Worm (Caenorhabditis elegans) whole organism, mixed stage, embryonic: ENCODE measurements around the gene wbp-2.

ENCODE experiments used
- M03D4.4 ChIP-seq: sonication (generic microtip); optimal IDR thresholded peaks from 2 replicates; lab custom pipeline; 2017; ENCODE audit warnings: mild to moderate bottlenecking, missing genetic modification characterization, missing compliant biosample characterization
- bed-3 ChIP-seq: fragments of 200-800 bp; sonication (Bioruptor generic); optimal IDR thresholded peaks from 3 replicates; lab custom pipeline; 2018; ENCODE audit warnings: mild to moderate bottlenecking, missing genetic modification characterization, moderate library complexity, missing compliant biosample characterization
- blmp-1 ChIP-seq: fragments of 150-350 bp; optimal IDR thresholded peaks from 2 replicates; lab custom pipeline; 2014; ENCODE audit warnings: missing biosample characterization, missing genetic modification characterization
- ceh-39 ChIP-seq: fragments of 150-350 bp; optimal IDR thresholded peaks from 2 replicates; lab custom pipeline; 2014; ENCODE audit warnings: missing biosample characterization, missing genetic modification characterization
- ceh-43 ChIP-seq: fragments of 200-800 bp; sonication (Bioruptor generic); optimal IDR thresholded peaks from 2 replicates; lab custom pipeline; 2018; ENCODE audit warnings: mild to moderate bottlenecking, missing genetic modification characterization, moderate library complexity, missing compliant biosample characterization
- ceh-83 ChIP-seq: fragments of 200-800 bp; sonication (Bioruptor generic); optimal IDR thresholded peaks from 2 replicates; lab custom pipeline; 2018; ENCODE audit warnings: mild to moderate bottlenecking, missing genetic modification characterization, missing compliant biosample characterization
- ces-1 ChIP-seq: fragments of 150-350 bp; optimal IDR thresholded peaks from 2 replicates; lab custom pipeline; 2014; ENCODE audit warnings: missing biosample characterization, missing genetic modification reagents, missing genetic modification characterization
- cnd-1 ChIP-seq: fragments of 200-800 bp; sonication (Bioruptor generic); optimal IDR thresholded peaks from 2 replicates; lab custom pipeline; 2018; ENCODE audit warnings: mild to moderate bottlenecking, missing genetic modification characterization, missing compliant biosample characterization
- elt-1 ChIP-seq: sonication (generic microtip); optimal IDR thresholded peaks from 2 replicates; lab custom pipeline; 2017; ENCODE audit warnings: missing genetic modification characterization, mild to moderate bottlenecking, missing compliant biosample characterization, antibody characterized with exemption, moderate library complexity, borderline replicate concordance; ENCODE audit not compliant: insufficient read depth
- elt-3 ChIP-seq: fragments of 150-350 bp; optimal IDR thresholded peaks from 2 replicates; lab custom pipeline; 2014; ENCODE audit warnings: missing biosample characterization, missing genetic modification characterization
- flh-1 ChIP-seq: fragments of 200-800 bp; sonication (Bioruptor generic); optimal IDR thresholded peaks from 2 replicates; lab custom pipeline; 2018; ENCODE audit warnings: mild to moderate bottlenecking, missing genetic modification characterization, moderate library complexity, missing compliant biosample characterization
- ham-2 ChIP-seq: fragments of 200-800 bp; sonication (Bioruptor generic); optimal IDR thresholded peaks from 2 replicates; lab custom pipeline; 2018; ENCODE audit warnings: mild to moderate bottlenecking, missing genetic modification characterization, missing compliant biosample characterization
- hlh-1 ChIP-seq: fragments of 150-350 bp; optimal IDR thresholded peaks from 2 replicates; lab custom pipeline; 2014; ENCODE audit warnings: missing biosample characterization, missing genetic modification reagents, missing genetic modification characterization
- lin-13 ChIP-seq: fragments of 150-350 bp; optimal IDR thresholded peaks from 2 replicates; lab custom pipeline; 2014; ENCODE audit warnings: missing biosample characterization, missing genetic modification characterization
- lin-32 ChIP-seq: fragments of 200-800 bp; sonication (Bioruptor generic); optimal IDR thresholded peaks from 2 replicates; lab custom pipeline; 2018; ENCODE audit warnings: mild to moderate bottlenecking, missing genetic modification characterization, missing compliant biosample characterization
- mab-5 ChIP-seq: fragments of 150-350 bp; optimal IDR thresholded peaks from 2 replicates; lab custom pipeline; 2014; ENCODE audit warnings: missing biosample characterization, missing genetic modification characterization
- mep-1 ChIP-seq: fragments of 150-350 bp; optimal IDR thresholded peaks from 2 replicates; lab custom pipeline; 2017; ENCODE audit warnings: missing biosample characterization, missing genetic modification reagents, missing genetic modification characterization, inconsistent platforms
- mls-2 ChIP-seq: sonication (generic microtip); optimal IDR thresholded peaks from 2 replicates; lab custom pipeline; 2016; ENCODE audit warnings: mild to moderate bottlenecking, missing genetic modification characterization, moderate library complexity, missing compliant biosample characterization
- nhr-12 ChIP-seq: fragments of 150-350 bp; optimal IDR thresholded peaks from 2 replicates; lab custom pipeline; 2014; ENCODE audit warnings: missing biosample characterization, missing genetic modification characterization
- nhr-2 ChIP-seq: fragments of 150-350 bp; optimal IDR thresholded peaks from 2 replicates; lab custom pipeline; 2014; ENCODE audit warnings: missing biosample characterization, missing genetic modification characterization
- nhr-237 ChIP-seq: fragments of 150-350 bp; optimal IDR thresholded peaks from 2 replicates; lab custom pipeline; 2014; ENCODE audit warnings: missing biosample characterization, missing genetic modification characterization
- nhr-28 ChIP-seq: fragments of 150-350 bp; optimal IDR thresholded peaks from 2 replicates; lab custom pipeline; 2014; ENCODE audit warnings: missing biosample characterization, missing genetic modification characterization
- nhr-76 ChIP-seq: sonication (generic microtip); optimal IDR thresholded peaks from 2 replicates; lab custom pipeline; 2017; ENCODE audit warnings: missing biosample characterization, missing genetic modification characterization
- pha-4 ChIP-seq: fragments of 150-350 bp; optimal IDR thresholded peaks from 2 replicates; lab custom pipeline; 2018; ENCODE audit warnings: missing biosample characterization, missing genetic modification reagents, missing genetic modification characterization
- sem-2 ChIP-seq: fragments of 200-800 bp; sonication (Bioruptor generic); optimal IDR thresholded peaks from 2 replicates; lab custom pipeline; 2018; ENCODE audit warnings: mild to moderate bottlenecking, missing genetic modification characterization, missing compliant biosample characterization
- snpc-4 ChIP-seq: fragments of 150-350 bp; optimal IDR thresholded peaks from 2 replicates; lab custom pipeline; 2014; ENCODE audit warnings: missing biosample characterization, missing genetic modification characterization
- sptf-1 ChIP-seq: sonication (generic microtip); optimal IDR thresholded peaks from 2 replicates; lab custom pipeline; 2017; ENCODE audit warnings: mild to moderate bottlenecking, missing genetic modification characterization, moderate library complexity, missing compliant biosample characterization
- tbx-8 ChIP-seq: fragments of 200-800 bp; sonication (Bioruptor generic); optimal IDR thresholded peaks from 2 replicates; lab custom pipeline; 2018; ENCODE audit warnings: mild to moderate bottlenecking, missing genetic modification characterization, moderate library complexity, missing compliant biosample characterization
- unc-120 ChIP-seq: sonication (generic microtip); optimal IDR thresholded peaks from 2 replicates; lab custom pipeline; 2017; ENCODE audit warnings: missing genetic modification characterization, missing compliant biosample characterization; ENCODE audit not compliant: poor library complexity, severe bottlenecking
- unc-39 ChIP-seq: fragments of 150-350 bp; optimal IDR thresholded peaks from 2 replicates; lab custom pipeline; 2014; ENCODE audit warnings: missing biosample characterization, missing genetic modification characterization
- unc-62 ChIP-seq: fragments of 150-350 bp; optimal IDR thresholded peaks from 2 replicates; lab custom pipeline; 2014; ENCODE audit warnings: missing biosample characterization, missing genetic modification reagents, missing genetic modification characterization
- ztf-11 ChIP-seq: fragments of 150-350 bp; optimal IDR thresholded peaks from 2 replicates; lab custom pipeline; 2014; ENCODE audit warnings: missing biosample characterization, missing genetic modification characterization

wbp-2 gene

ce11 chrII:9299679-9300078 is 29.9 kb upstream of the wbp-2 start:
- TF ChIP-seq unc-120 (tag; lab: Kevin White, UChicago) (peak; percentile 10), cnd-1 (tag; lab: Kevin White, UChicago) (no peak), lin-13 (tag; lab: Kevin White, UChicago) (no peak), unc-62 (GFP tag; lab: Kevin White, UChicago) (peak; percentile 53), tbx-8 (GFP tag; lab: Kevin White, UChicago) (no peak), sem-2 (no peak), nhr-12 (no peak), hlh-1 (tag; lab: Kevin White, UChicago) (peak; percentile 31), mab-5 (peak; percentile 88), M03D4.4 (no peak)
- TF ChIP-seq, all 35 proteins: peak for 4

ce11 chrII:9301065-9301464 is 28.5 kb upstream of the wbp-2 start:
- TF ChIP-seq elt-3 (no peak), nhr-2 (tag; lab: Kevin White, UChicago) (peak; percentile 28), blmp-1 (tag; lab: Kevin White, UChicago) (no peak), ham-2 (GFP tag; lab: Kevin White, UChicago) (no peak), nhr-12 (no peak), elt-1 (tag; lab: Kevin White, UChicago) (peak; percentile 22)

ce11 chrII:9303545-9303944 is 26.0 kb upstream of the wbp-2 start:
- TF ChIP-seq unc-62 (GFP tag; lab: Kevin White, UChicago) (no peak), ces-1 (peak; percentile 8)
- TF ChIP-seq, all 35 proteins: peak for 1

- TF ChIP-seq sem-2 (no peak), ceh-39 (tag; lab: Kevin White, UChicago) (no peak), pha-4 (no peak), nhr-28 (tag; lab: Kevin White, UChicago) (no peak), flh-1 (GFP tag; lab: Kevin White, UChicago) (no peak), blmp-1 (tag; lab: Kevin White, UChicago) (no peak), nhr-12 (no peak), cnd-1 (tag; lab: Kevin White, UChicago) (peak; percentile 20), ces-1 (peak; percentile 94), ceh-83 (no peak), elt-1 (tag; lab: Kevin White, UChicago) (no peak), ham-2 (GFP tag; lab: Kevin White, UChicago) (no peak), hlh-1 (tag; lab: Kevin White, UChicago) (peak; percentile 26), bed-3 (GFP tag; lab: Kevin White, UChicago) (no peak), tbx-8 (GFP tag; lab: Kevin White, UChicago) (no peak), snpc-4 (no peak), nhr-237 (tag; lab: Kevin White, UChicago) (no peak), mls-2 (tag; lab: Kevin White, UChicago) (peak; percentile 34), mep-1 (tag; lab: Kevin White, UChicago) (no peak)
Measured at ce11 chrII:9304849-9305248, 24.7 kb upstream of the wbp-2 start.

ce11 chrII:9305575-9305974 is 24.0 kb upstream of the wbp-2 start:
- no peak for TF ChIP-seq nhr-2 (tag; lab: Kevin White, UChicago)
- peak; percentile 30 for TF ChIP-seq unc-62 (GFP tag; lab: Kevin White, UChicago)
- TF ChIP-seq snpc-4 = no peak
- TF ChIP-seq mep-1 (tag; lab: Kevin White, UChicago) = no peak
- no peak for TF ChIP-seq nhr-28 (tag; lab: Kevin White, UChicago)
- no peak for TF ChIP-seq ceh-39 (tag; lab: Kevin White, UChicago)
- no peak for TF ChIP-seq nhr-76 (tag; lab: Kevin White, UChicago)
- no peak for TF ChIP-seq nhr-12
- TF ChIP-seq lin-32 = no peak
- TF ChIP-seq lin-13 (tag; lab: Kevin White, UChicago) = no peak
- no peak for TF ChIP-seq ztf-11 (tag; lab: Kevin White, UChicago)
- no peak for TF ChIP-seq hlh-1 (tag; lab: Kevin White, UChicago)
- TF ChIP-seq ces-1 = peak; percentile 85
- TF ChIP-seq ceh-43 = no peak

- TF ChIP-seq ztf-11 (tag; lab: Kevin White, UChicago) (no peak), elt-1 (tag; lab: Kevin White, UChicago) (no peak), bed-3 (GFP tag; lab: Kevin White, UChicago) (no peak), unc-39 (no peak), tbx-8 (GFP tag; lab: Kevin White, UChicago) (no peak), ceh-43 (no peak), sptf-1 (tag; lab: Kevin White, UChicago) (no peak), mls-2 (tag; lab: Kevin White, UChicago) (no peak), cnd-1 (tag; lab: Kevin White, UChicago) (peak; percentile 12), ceh-39 (tag; lab: Kevin White, UChicago) (no peak), ces-1 (peak; percentile 98), blmp-1 (tag; lab: Kevin White, UChicago) (no peak), mab-5 (peak; percentile 52), ham-2 (GFP tag; lab: Kevin White, UChicago) (no peak), unc-62 (GFP tag; lab: Kevin White, UChicago) (peak; percentile 96), hlh-1 (tag; lab: Kevin White, UChicago) (peak; percentile 54), lin-13 (tag; lab: Kevin White, UChicago) (no peak), lin-32 (no peak), snpc-4 (no peak), pha-4 (no peak), unc-120 (tag; lab: Kevin White, UChicago) (peak; percentile 79)
- TF ChIP-seq, all 35 proteins: peak for 6
Measured at ce11 chrII:9306835-9307234, 22.7 kb upstream of the wbp-2 start.
